Worm (Caenorhabditis elegans) whole organism, L3 larva: ENCODE measurements around the gene M176.16.

ENCODE experiments used
- R02D3.7 ChIP-seq: fragments of 150-350 bp; optimal IDR thresholded peaks from 2 replicates; lab custom pipeline; 2014; ENCODE audit warnings: missing biosample characterization, missing genetic modification characterization
- ZK546.5 ChIP-seq: sonication (generic microtip); optimal IDR thresholded peaks from 2 replicates; lab custom pipeline; 2017; ENCODE audit warnings: missing biosample characterization, missing genetic modification characterization
- aly-2 ChIP-seq: fragments of 150-350 bp; optimal IDR thresholded peaks from 2 replicates; lab custom pipeline; 2014; ENCODE audit warnings: missing biosample characterization, missing genetic modification characterization
- ama-1 ChIP-seq: fragments of 150-350 bp; optimal IDR thresholded peaks from 2 replicates; lab custom pipeline; 2018
- ceh-16 ChIP-seq: sonication (generic microtip); optimal IDR thresholded peaks from 2 replicates; lab custom pipeline; 2017; ENCODE audit warnings: missing biosample characterization, missing genetic modification characterization
- ceh-28 ChIP-seq: fragments of 150-350 bp; optimal IDR thresholded peaks from 2 replicates; lab custom pipeline; 2014; ENCODE audit warnings: missing biosample characterization, missing genetic modification reagents, missing genetic modification characterization
- ceh-82 ChIP-seq: fragments of 150-350 bp; optimal IDR thresholded peaks from 2 replicates; lab custom pipeline; 2014; ENCODE audit warnings: missing biosample characterization, missing genetic modification characterization
- daf-12 ChIP-seq: fragments of 150-350 bp; optimal IDR thresholded peaks from 2 replicates; lab custom pipeline; 2014; ENCODE audit warnings: missing biosample characterization, missing genetic modification reagents, missing genetic modification characterization
- elt-2 ChIP-seq: sonication (generic microtip); optimal IDR thresholded peaks from 2 replicates; lab custom pipeline; 2016; ENCODE audit warnings: missing genetic modification reagents, mild to moderate bottlenecking, missing genetic modification characterization, missing compliant biosample characterization
- elt-3 ChIP-seq, 3 experiments: fragments of 150-350 bp in 1 of 3; sonication (generic microtip) in 2 of 3; optimal IDR thresholded peaks; 2 replicates in 2 of 3; 4 replicates in 1 of 3; lab custom pipeline; 2014 to 2017; ENCODE audit warnings: missing biosample characterization in 3 of 3, missing genetic modification characterization in 3 of 3
- fkh-10 ChIP-seq: sonication (generic microtip); optimal IDR thresholded peaks from 2 replicates; lab custom pipeline; 2017; ENCODE audit warnings: missing biosample characterization, missing genetic modification reagents, missing genetic modification characterization
- fkh-2 ChIP-seq: fragments of 150-350 bp; optimal IDR thresholded peaks from 2 replicates; lab custom pipeline; 2014; ENCODE audit warnings: missing biosample characterization, missing genetic modification reagents, missing genetic modification characterization
- fos-1 ChIP-seq: fragments of 150-350 bp; optimal IDR thresholded peaks from 2 replicates; lab custom pipeline; 2014; ENCODE audit warnings: missing biosample characterization, missing genetic modification characterization
- hmg-11 ChIP-seq: sonication (generic microtip); optimal IDR thresholded peaks from 2 replicates; lab custom pipeline; 2016; ENCODE audit warnings: missing genetic modification characterization, missing compliant biosample characterization
- jun-1 ChIP-seq: fragments of 150-350 bp; optimal IDR thresholded peaks from 2 replicates; lab custom pipeline; 2014; ENCODE audit warnings: missing biosample characterization, missing genetic modification reagents, missing genetic modification characterization
- lin-15B ChIP-seq: fragments of 150-350 bp; optimal IDR thresholded peaks from 2 replicates; lab custom pipeline; 2014; ENCODE audit warnings: missing biosample characterization, missing genetic modification characterization
- lin-39 ChIP-seq: fragments of 150-350 bp; optimal IDR thresholded peaks from 2 replicates; lab custom pipeline; 2018; ENCODE audit warnings: missing biosample characterization, missing genetic modification reagents, missing genetic modification characterization
- lsy-12 ChIP-seq: sonication (generic microtip); optimal IDR thresholded peaks from 2 replicates; lab custom pipeline; 2016; ENCODE audit warnings: mild to moderate bottlenecking, missing genetic modification characterization, missing compliant biosample characterization
- mdl-1 ChIP-seq: fragments of 150-350 bp; optimal IDR thresholded peaks from 2 replicates; lab custom pipeline; 2014; ENCODE audit warnings: missing biosample characterization, missing genetic modification characterization
- mml-1 ChIP-seq: fragments of 150-350 bp; sonication (generic microtip); optimal IDR thresholded peaks from 3 replicates; lab custom pipeline; 2014; ENCODE audit warnings: missing biosample characterization, missing genetic modification characterization
- nfya-1 ChIP-seq: sonication (generic microtip); optimal IDR thresholded peaks from 2 replicates; lab custom pipeline; 2017; ENCODE audit warnings: missing genetic modification characterization, mild to moderate bottlenecking, missing compliant biosample characterization, antibody characterized with exemption, moderate library complexity; ENCODE audit not compliant: insufficient read depth
- nhr-11 ChIP-seq: fragments of 150-350 bp; optimal IDR thresholded peaks from 2 replicates; lab custom pipeline; 2014; ENCODE audit warnings: missing biosample characterization, missing genetic modification characterization
- nhr-12 ChIP-seq: fragments of 150-350 bp; optimal IDR thresholded peaks from 2 replicates; lab custom pipeline; 2014; ENCODE audit warnings: missing biosample characterization, missing genetic modification characterization
- nhr-237 ChIP-seq: fragments of 150-350 bp; optimal IDR thresholded peaks from 2 replicates; lab custom pipeline; 2014; ENCODE audit warnings: missing biosample characterization, missing genetic modification characterization
- nhr-25 ChIP-seq: sonication (generic microtip); optimal IDR thresholded peaks from 2 replicates; lab custom pipeline; 2017; ENCODE audit warnings: missing biosample characterization, missing genetic modification characterization
- nhr-67 ChIP-seq: fragments of 150-350 bp; optimal IDR thresholded peaks from 2 replicates; lab custom pipeline; 2014; ENCODE audit warnings: missing biosample characterization, missing genetic modification characterization
- nhr-76 ChIP-seq: fragments of 150-350 bp; sonication (generic microtip); optimal IDR thresholded peaks from 5 replicates; lab custom pipeline; 2014; ENCODE audit warnings: missing biosample characterization, missing genetic modification characterization
- nhr-77 ChIP-seq: fragments of 150-350 bp; optimal IDR thresholded peaks from 2 replicates; lab custom pipeline; 2014; ENCODE audit warnings: missing biosample characterization, missing genetic modification characterization
- pha-4 ChIP-seq: fragments of 150-350 bp; optimal IDR thresholded peaks from 2 replicates; lab custom pipeline; 2014; ENCODE audit warnings: missing biosample characterization, missing genetic modification reagents, missing genetic modification characterization
- pqm-1 ChIP-seq: fragments of 150-350 bp; optimal IDR thresholded peaks from 2 replicates; lab custom pipeline; 2017; ENCODE audit warnings: missing biosample characterization, missing genetic modification characterization, inconsistent platforms
- sea-2 ChIP-seq: fragments of 150-350 bp; sonication (generic microtip); optimal IDR thresholded peaks from 4 replicates; lab custom pipeline; 2014; ENCODE audit warnings: missing biosample characterization, missing genetic modification reagents, missing genetic modification characterization
- snpc-4 ChIP-seq: fragments of 150-350 bp; optimal IDR thresholded peaks from 2 replicates; lab custom pipeline; 2014; ENCODE audit warnings: missing biosample characterization, missing genetic modification characterization
- tbx-2 ChIP-seq: sonication (generic microtip); optimal IDR thresholded peaks from 2 replicates; lab custom pipeline; 2016; ENCODE audit warnings: mild to moderate bottlenecking, missing genetic modification characterization, missing compliant biosample characterization
- unc-39 ChIP-seq: sonication (generic microtip); optimal IDR thresholded peaks from 4 replicates; lab custom pipeline; 2017; ENCODE audit warnings: missing biosample characterization, missing genetic modification characterization
- unc-62 ChIP-seq: fragments of 150-350 bp; sonication (generic microtip); optimal IDR thresholded peaks from 4 replicates; lab custom pipeline; 2014; ENCODE audit warnings: missing biosample characterization, missing genetic modification reagents, missing genetic modification characterization
- ztf-11 ChIP-seq: fragments of 150-350 bp; optimal IDR thresholded peaks from 2 replicates; lab custom pipeline; 2014; ENCODE audit warnings: missing biosample characterization, missing genetic modification characterization
- ztf-4 ChIP-seq: fragments of 150-350 bp; optimal IDR thresholded peaks from 2 replicates; lab custom pipeline; 2014; ENCODE audit warnings: missing biosample characterization, missing genetic modification characterization

Gene M176.16

DNA sequence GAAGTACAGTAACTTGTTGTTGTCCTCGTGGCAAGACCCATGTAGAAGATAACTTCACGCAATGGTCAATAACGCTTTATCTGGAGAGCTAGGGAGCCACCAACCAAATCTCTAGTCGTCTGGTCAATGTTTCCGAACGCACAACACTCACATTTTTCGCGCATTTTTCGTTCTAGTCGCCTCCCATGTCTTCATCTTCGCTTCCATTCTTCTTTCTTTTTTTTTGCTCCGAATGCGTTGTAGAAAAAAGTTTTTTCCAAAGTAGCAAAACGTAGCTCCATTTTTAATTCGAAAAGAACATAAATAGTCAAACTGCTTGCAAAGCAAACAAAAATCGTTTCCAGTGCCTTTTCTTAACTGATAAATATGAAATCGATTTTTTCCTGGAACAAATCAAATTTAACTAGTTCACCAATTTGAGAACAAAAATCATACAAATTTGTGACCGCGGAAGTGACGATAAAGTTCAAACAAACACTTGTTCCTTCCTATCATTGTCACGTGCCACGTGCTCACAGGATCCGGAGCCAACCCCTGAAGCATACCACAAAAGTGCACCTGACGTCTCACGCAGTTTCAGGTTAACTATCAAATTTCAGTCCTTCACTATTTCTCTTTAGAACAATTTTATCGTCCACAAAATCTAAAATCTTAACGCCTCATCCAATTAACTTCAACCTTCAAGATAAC is 671 bp downstream of the M176.16 start:
- peak; percentile 13 for TF ChIP-seq pha-4 (tag; lab: Kevin White, UChicago)
- no peak for TF ChIP-seq fkh-10 (GFP tag; lab: Kevin White, UChicago)
- no peak for TF ChIP-seq daf-12 (tag; lab: Kevin White, UChicago)
- TF ChIP-seq pqm-1 = peak; percentile 55
- peak; percentile 26 for TF ChIP-seq jun-1 (tag; lab: Kevin White, UChicago)
- peak; percentile 39 for TF ChIP-seq elt-2 (tag; lab: Kevin White, UChicago)

DNA sequence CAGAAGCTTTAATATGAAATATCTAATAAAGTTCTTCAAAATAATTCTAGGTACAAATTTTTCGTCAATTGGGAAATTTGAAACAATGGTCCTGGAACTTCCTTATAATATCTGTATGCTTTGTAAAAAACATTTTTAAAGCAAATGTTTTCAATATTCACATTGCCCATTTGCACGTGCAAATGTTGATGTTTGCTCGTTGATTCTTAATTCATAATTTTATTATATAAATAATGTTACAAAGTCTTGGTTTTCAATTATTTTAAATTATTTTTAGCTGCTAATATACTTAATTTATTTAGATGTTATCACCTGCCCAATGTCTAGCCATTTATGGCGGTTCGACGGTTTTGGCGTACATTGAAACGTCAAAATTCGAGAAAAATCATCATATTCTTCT is 3.7 kb downstream of the M176.16 start, which contains the start of gene M176.11:
Gene M176.11, plus strand, starts transcription at position 301 of the 400 bp plus-strand sequence.
- TF ChIP-seq pqm-1 (no peak), nhr-77 (tag; lab: Kevin White, UChicago) (no peak), R02D3.7 (no peak), elt-3 (tag; optimal IDR thresholded peaks at IDR 0.05; lab: Kevin White, UChicago) (no peak), nhr-76 (tag; lab: Kevin White, UChicago) (no peak), sea-2 (GFP tag; lab: Kevin White, UChicago) (no peak), lsy-12 (tag; lab: Kevin White, UChicago) (no peak), lin-15B (tag; lab: Kevin White, UChicago) (no peak), nhr-12 (no peak), mml-1 (no peak), daf-12 (tag; lab: Kevin White, UChicago) (no peak), nhr-11 (tag; lab: Kevin White, UChicago) (no peak), aly-2 (tag; lab: Kevin White, UChicago) (no peak), ama-1 (lab: Kevin White, UChicago) (no peak), fkh-2 (tag; lab: Kevin White, UChicago) (no peak), mdl-1 (tag; lab: Kevin White, UChicago) (no peak)
- TF ChIP-seq, all 47 proteins: peak for 0

DNA sequence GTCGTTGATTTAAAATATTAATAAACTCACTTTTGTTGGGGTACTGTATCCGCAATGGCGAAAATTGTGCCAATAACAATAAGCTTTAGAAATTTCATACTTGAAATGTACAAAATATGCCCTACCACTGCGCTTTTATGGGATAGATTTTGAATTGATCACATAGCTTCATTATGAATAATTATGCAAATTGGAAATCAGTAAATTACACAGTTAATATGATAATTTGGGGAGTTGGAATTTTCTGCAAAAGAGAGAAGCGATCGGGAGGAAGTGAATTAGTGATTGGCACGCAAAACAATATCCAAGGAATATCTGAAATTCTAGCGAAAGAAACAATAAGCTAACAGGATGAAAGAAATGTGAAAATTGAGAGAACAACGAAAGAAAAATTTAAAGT is 7.8 kb downstream of the M176.16 start, which contains the start of gene M176.10:
Gene M176.10, minus strand, starts transcription at position 101 of the 400 bp plus-strand sequence.
- TF ChIP-seq fos-1 (tag; lab: Kevin White, UChicago) (no peak), unc-62 (GFP tag; lab: Kevin White, UChicago) (no peak)

DNA sequence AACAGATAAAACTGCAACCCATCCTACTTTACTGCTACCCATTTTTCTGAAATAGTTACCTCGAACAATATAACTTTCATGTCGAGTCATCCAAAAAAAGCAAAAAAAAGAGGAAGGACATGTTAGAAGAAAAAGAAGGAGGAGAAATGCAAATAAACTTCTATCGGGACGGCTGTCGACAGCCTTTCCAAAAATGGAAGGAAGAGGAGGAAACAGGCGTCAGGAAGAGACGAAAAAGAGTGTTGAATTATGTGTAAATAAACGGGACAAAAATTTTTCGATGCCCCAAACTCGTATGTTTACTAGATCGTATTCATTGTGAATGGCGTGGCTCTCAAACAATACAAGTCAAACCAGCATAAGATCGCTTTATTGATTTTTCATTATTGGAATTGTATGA is 9.3 kb downstream of the M176.16 start, which contains the start of gene M176.5:
Gene M176.5, minus strand, starts transcription at position 101 of the 400 bp plus-strand sequence.
- TF ChIP-seq ceh-82 (tag; lab: Kevin White, UChicago) = no peak
- no peak for TF ChIP-seq nhr-237
- TF ChIP-seq pha-4 (tag; lab: Kevin White, UChicago) = peak; percentile 78
- no peak for TF ChIP-seq sea-2 (GFP tag; lab: Kevin White, UChicago)
- no peak for TF ChIP-seq ztf-4 (tag; lab: Kevin White, UChicago)
- TF ChIP-seq ceh-28 (tag; lab: Kevin White, UChicago) = no peak
- peak; percentile 5 for TF ChIP-seq hmg-11 (tag; lab: Kevin White, UChicago)
- TF ChIP-seq mml-1 = no peak
- no peak for TF ChIP-seq aly-2 (tag; lab: Kevin White, UChicago)

DNA sequence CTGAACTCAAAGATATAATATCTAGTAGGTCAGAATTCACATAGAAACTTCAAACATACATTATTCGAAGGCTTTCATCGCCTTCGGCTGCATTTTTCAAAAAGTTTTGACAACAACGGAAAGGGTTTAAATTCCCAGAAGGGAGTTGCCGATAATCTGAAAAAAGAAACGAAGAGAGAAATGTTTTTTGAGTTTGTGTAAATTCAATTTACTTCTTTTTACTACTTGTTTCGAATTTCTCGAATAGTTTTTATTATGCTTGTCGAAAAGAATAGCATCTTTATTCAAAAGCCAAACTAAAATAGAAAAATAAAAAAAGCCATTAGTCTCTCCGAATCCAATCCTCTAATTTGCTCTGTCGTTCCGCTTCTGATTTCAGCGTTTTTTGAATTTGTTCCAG is 12.8 kb downstream of the M176.16 start:
- TF ChIP-seq fkh-10 (GFP tag; lab: Kevin White, UChicago) (peak; percentile 75), sea-2 (GFP tag; lab: Kevin White, UChicago) (no peak), R02D3.7 (no peak), nhr-12 (no peak)

DNA sequence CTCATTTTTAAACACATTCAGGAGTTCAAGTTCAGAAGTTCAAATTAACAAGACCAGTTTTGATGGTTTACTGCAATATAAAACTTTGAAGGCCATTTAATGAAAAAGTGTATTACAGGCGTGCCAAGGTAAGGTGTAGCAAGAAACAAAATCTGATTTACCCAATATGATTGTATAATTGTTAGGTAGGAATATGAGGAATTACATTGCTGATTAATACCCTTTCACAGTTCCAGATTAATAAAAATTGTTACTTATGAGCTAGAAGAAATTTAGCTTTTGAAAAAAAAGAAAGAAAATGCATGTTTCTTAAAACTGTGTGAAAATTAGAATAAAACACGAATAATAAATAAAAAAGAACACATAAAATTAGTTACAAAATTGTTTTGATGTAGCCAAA is 15.3 kb downstream of the M176.16 start, which contains the start of gene kin-15:
Gene kin-15, minus strand, starts transcription at position 101 of the 400 bp plus-strand sequence.
- TF ChIP-seq nhr-67 (tag; lab: Kevin White, UChicago) (no peak), snpc-4 (tag; lab: Kevin White, UChicago) (no peak)

DNA sequence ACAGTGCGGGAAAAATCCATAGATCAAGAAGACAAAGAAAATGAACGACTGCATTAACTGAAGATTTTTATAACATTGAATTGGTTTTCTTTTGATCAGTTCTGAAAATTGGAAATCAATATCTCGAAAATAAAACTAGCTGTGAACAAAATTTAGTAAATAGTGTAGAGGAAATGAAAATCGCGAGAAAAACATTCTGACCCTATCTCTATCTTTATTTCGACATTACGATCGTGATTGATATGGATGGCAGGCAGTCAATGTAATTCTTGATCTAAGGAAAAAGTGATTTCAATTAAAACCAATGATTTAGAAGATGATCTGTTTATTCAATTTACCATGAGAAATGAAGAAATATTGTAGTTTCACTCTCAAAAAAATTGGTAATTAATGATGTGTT is 17.7 kb downstream of the M176.16 start, which contains the start of gene kin-16:
Gene kin-16, minus strand, starts transcription at position 101 of the 400 bp plus-strand sequence.
- TF ChIP-seq hmg-11 (tag; lab: Kevin White, UChicago) (no peak), fkh-2 (tag; lab: Kevin White, UChicago) (no peak), R02D3.7 (no peak), nfya-1 (no peak), ceh-16 (tag; lab: Kevin White, UChicago) (no peak), ZK546.5 (no peak), unc-39 (tag; lab: Kevin White, UChicago) (no peak), nhr-11 (tag; lab: Kevin White, UChicago) (no peak), unc-62 (GFP tag; lab: Kevin White, UChicago) (no peak), jun-1 (tag; lab: Kevin White, UChicago) (no peak), lin-39 (tag; lab: Kevin White, UChicago) (no peak), pqm-1 (no peak), ztf-11 (tag; lab: Kevin White, UChicago) (no peak), aly-2 (tag; lab: Kevin White, UChicago) (no peak), mdl-1 (tag; lab: Kevin White, UChicago) (no peak), tbx-2 (tag; lab: Kevin White, UChicago) (no peak), nhr-237 (no peak), nhr-25 (tag; lab: Kevin White, UChicago) (no peak)
